Fruit fly (Drosophila melanogaster) whole organism, embryonic: Measurements from ENCODE around the gene Rab30.

Source experiments
- Adf1 ChIP-seq: fragments of 200-800 bp; sonication (Bioruptor generic); IDR thresholded peaks from 2 replicates; pipeline ENCODE4 v1.3.6; 2022; ENCODE audit warnings: missing biosample characterization, missing genetic modification characterization
- CG10654 ChIP-seq: fragments of 200-800 bp; sonication (Bioruptor generic); optimal IDR thresholded peaks from 2 replicates; lab custom pipeline; 2016; ENCODE audit warnings: missing biosample characterization, missing genetic modification characterization
- CG11093 ChIP-seq: fragments of 200-800 bp; sonication (Bioruptor generic); IDR thresholded peaks from 3 replicates; pipeline ENCODE4 v1.3.6; 2022; ENCODE audit warnings: missing biosample characterization, missing genetic modification characterization
- CG11504 ChIP-seq: fragments of 200-800 bp; sonication (Bioruptor generic); optimal IDR thresholded peaks from 3 replicates; lab custom pipeline; 2019; ENCODE audit warnings: missing biosample characterization, mild to moderate bottlenecking, missing genetic modification characterization, moderate library complexity
- CG11696 ChIP-seq: fragments of 200-800 bp; sonication (Bioruptor generic); IDR thresholded peaks from 2 replicates; pipeline ENCODE4 v1.3.6; 2022; ENCODE audit warnings: missing biosample characterization, missing genetic modification characterization
- CG11723 ChIP-seq: fragments of 200-800 bp; sonication (Bioruptor generic); optimal IDR thresholded peaks from 2 replicates; lab custom pipeline; 2017; ENCODE audit warnings: missing biosample characterization, mild to moderate bottlenecking, missing genetic modification characterization
- CG1233 ChIP-seq: fragments of 200-800 bp; sonication (Bioruptor generic); optimal IDR thresholded peaks from 4 replicates; lab custom pipeline; 2018; ENCODE audit warnings: missing biosample characterization, mild to moderate bottlenecking, missing genetic modification characterization
- CG13894 ChIP-seq: fragments of 200-800 bp; sonication (Bioruptor generic); optimal IDR thresholded peaks from 3 replicates; lab custom pipeline; 2018; ENCODE audit warnings: missing biosample characterization, mild to moderate bottlenecking, missing genetic modification characterization, moderate library complexity
- CG14710 ChIP-seq: fragments of 200-800 bp; sonication (Bioruptor generic); optimal IDR thresholded peaks from 3 replicates; lab custom pipeline; 2019; ENCODE audit warnings: missing biosample characterization, mild to moderate bottlenecking, missing genetic modification characterization, moderate library complexity
- CG15514 ChIP-seq: fragments of 200-800 bp; sonication (Bioruptor generic); optimal IDR thresholded peaks from 3 replicates; lab custom pipeline; 2017; ENCODE audit warnings: missing biosample characterization, missing genetic modification characterization, mild to moderate bottlenecking, moderate library complexity, missing genetic modification reagents
- CG15696 ChIP-seq: fragments of 200-800 bp; sonication (Bioruptor generic); optimal IDR thresholded peaks from 2 replicates; lab custom pipeline; 2019; ENCODE audit warnings: missing biosample characterization, mild to moderate bottlenecking, missing genetic modification characterization, moderate library complexity
- CG17912 ChIP-seq: fragments of 200-800 bp; sonication (Bioruptor generic); optimal IDR thresholded peaks from 2 replicates; lab custom pipeline; 2018; ENCODE audit warnings: missing biosample characterization, mild to moderate bottlenecking, missing genetic modification characterization
- CG2202 ChIP-seq: fragments of 200-800 bp; sonication (Bioruptor generic); optimal IDR thresholded peaks from 2 replicates; lab custom pipeline; 2018; ENCODE audit warnings: missing biosample characterization, mild to moderate bottlenecking, missing genetic modification characterization
- CG30431 ChIP-seq: fragments of 200-800 bp; sonication (Bioruptor generic); optimal IDR thresholded peaks from 2 replicates; lab custom pipeline; 2017; ENCODE audit warnings: missing biosample characterization, missing genetic modification characterization
- CG3407 ChIP-seq: fragments of 200-800 bp; sonication (Bioruptor generic); optimal IDR thresholded peaks from 2 replicates; lab custom pipeline; 2018; ENCODE audit warnings: missing biosample characterization, mild to moderate bottlenecking, missing genetic modification characterization
- CG34224 ChIP-seq: fragments of 200-800 bp; sonication (Bioruptor generic); IDR thresholded peaks from 3 replicates; pipeline ENCODE4 v1.3.6; 2022; ENCODE audit warnings: missing biosample characterization, missing genetic modification characterization; ENCODE audit not compliant: partially characterized antibody
- CG5953 ChIP-seq: fragments of 200-800 bp; sonication (Bioruptor generic); IDR thresholded peaks from 2 replicates; pipeline ENCODE4 v1.3.6; 2022; ENCODE audit warnings: missing biosample characterization, missing genetic modification characterization
- CG6175 ChIP-seq: fragments of 200-800 bp; sonication (Bioruptor generic); IDR thresholded peaks from 3 replicates; pipeline ENCODE4 v1.3.6; 2022; ENCODE audit warnings: missing biosample characterization, missing genetic modification characterization
- CG7271 ChIP-seq: fragments of 200-800 bp; sonication (Bioruptor generic); optimal IDR thresholded peaks from 2 replicates; lab custom pipeline; 2018; ENCODE audit warnings: missing biosample characterization, mild to moderate bottlenecking, missing genetic modification characterization, moderate library complexity
- CG8388 ChIP-seq: fragments of 200-800 bp; sonication (Bioruptor generic); optimal IDR thresholded peaks from 2 replicates; lab custom pipeline; 2019; ENCODE audit warnings: missing biosample characterization, mild to moderate bottlenecking, missing genetic modification characterization, moderate library complexity
- CG8478 ChIP-seq: fragments of >200 bp; optimal IDR thresholded peaks from 2 replicates; lab custom pipeline; 2018
- CrebB ChIP-seq: fragments of 200-800 bp; sonication (Bioruptor generic); optimal IDR thresholded peaks from 3 replicates; lab custom pipeline; 2018; ENCODE audit warnings: missing biosample characterization, mild to moderate bottlenecking, missing genetic modification characterization
- Doc3 ChIP-seq: fragments of 200-800 bp; sonication (Bioruptor generic); IDR thresholded peaks from 3 replicates; pipeline ENCODE4 v1.3.6; 2022; ENCODE audit warnings: missing biosample characterization, missing genetic modification characterization; ENCODE audit not compliant: partially characterized antibody
- Hey ChIP-seq: fragments of 200-800 bp; sonication (Bioruptor generic); optimal IDR thresholded peaks from 3 replicates; lab custom pipeline; 2018; ENCODE audit warnings: missing biosample characterization, mild to moderate bottlenecking, missing genetic modification characterization
- Hmx ChIP-seq: fragments of 200-800 bp; sonication (Bioruptor generic); optimal IDR thresholded peaks from 2 replicates; lab custom pipeline; 2016; ENCODE audit warnings: missing biosample characterization, missing genetic modification characterization
- Hr39 ChIP-seq: fragments of >200 bp; optimal IDR thresholded peaks from 2 replicates; lab custom pipeline; 2017
- Neu2 ChIP-seq: fragments of 200-800 bp; sonication (Bioruptor generic); optimal IDR thresholded peaks from 3 replicates; lab custom pipeline; 2016; ENCODE audit warnings: missing biosample characterization, missing genetic modification characterization, borderline replicate concordance
- Nf-YA ChIP-seq: fragments of 200-800 bp; sonication (Bioruptor generic); IDR thresholded peaks from 2 replicates; pipeline ENCODE4 v1.3.6; 2022; ENCODE audit warnings: missing biosample characterization, missing genetic modification characterization
- Poxn ChIP-seq: fragments of 200-800 bp; sonication (Bioruptor generic); IDR thresholded peaks from 2 replicates; pipeline ENCODE4 v1.3.6; 2022; ENCODE audit warnings: missing biosample characterization, missing genetic modification characterization
- Xbp1 ChIP-seq: fragments of 200-800 bp; sonication (Bioruptor generic); optimal IDR thresholded peaks from 3 replicates; lab custom pipeline; 2016; ENCODE audit warnings: missing biosample characterization, mild to moderate bottlenecking, missing genetic modification characterization
- amos ChIP-seq: fragments of 200-800 bp; sonication (Bioruptor generic); IDR thresholded peaks from 2 replicates; pipeline ENCODE4 v1.3.6; 2022; ENCODE audit warnings: missing biosample characterization, missing genetic modification characterization; ENCODE audit not compliant: partially characterized antibody
- ash1 ChIP-seq: fragments of 200-800 bp; sonication (Bioruptor generic); optimal IDR thresholded peaks from 2 replicates; lab custom pipeline; 2018; ENCODE audit warnings: missing biosample characterization, mild to moderate bottlenecking, missing genetic modification characterization
- ato ChIP-seq: fragments of 200-800 bp; sonication (Bioruptor generic); IDR thresholded peaks from 2 replicates; pipeline ENCODE4 v1.3.6; 2022; ENCODE audit warnings: missing biosample characterization, missing genetic modification characterization; ENCODE audit not compliant: partially characterized antibody
- bab2 ChIP-seq: fragments of 200-800 bp; sonication (Bioruptor generic); optimal IDR thresholded peaks from 2 replicates; lab custom pipeline; 2016; ENCODE audit warnings: missing biosample characterization, missing genetic modification characterization
- bsh ChIP-seq, 2 experiments: fragments of 200-800 bp; sonication (Bioruptor generic); optimal IDR thresholded peaks; 2 replicates each; lab custom pipeline; 2017 to 2018; ENCODE audit warnings: mild to moderate bottlenecking in 2 of 2, missing biosample characterization in 2 of 2, missing genetic modification characterization in 2 of 2, moderate library complexity in 1 of 2
- crp ChIP-seq, 2 experiments: fragments of 200-800 bp; sonication (Bioruptor generic); optimal IDR thresholded peaks; 2 replicates in 1 of 2; 3 replicates in 1 of 2; lab custom pipeline; 2017; ENCODE audit warnings: missing biosample characterization in 2 of 2, missing genetic modification characterization in 2 of 2, mild to moderate bottlenecking in 1 of 2, moderate library complexity in 1 of 2
- da ChIP-seq: fragments of 200-800 bp; sonication (Bioruptor generic); optimal IDR thresholded peaks from 2 replicates; lab custom pipeline; 2016; ENCODE audit warnings: missing biosample characterization, missing genetic modification characterization
- dimm ChIP-seq: fragments of 200-800 bp; sonication (Bioruptor generic); IDR thresholded peaks from 2 replicates; pipeline ENCODE4 v1.3.6; 2022; ENCODE audit warnings: missing biosample characterization, missing genetic modification characterization
- en ChIP-seq: fragments of 200-800 bp; sonication (Bioruptor generic); optimal IDR thresholded peaks from 2 replicates; lab custom pipeline; 2016; ENCODE audit warnings: missing biosample characterization, missing genetic modification characterization
- fd96Cb ChIP-seq: fragments of 200-800 bp; sonication (Bioruptor generic); optimal IDR thresholded peaks from 2 replicates; lab custom pipeline; 2018; ENCODE audit warnings: missing biosample characterization, mild to moderate bottlenecking, missing genetic modification characterization, moderate library complexity
- grau ChIP-seq: fragments of 200-800 bp; optimal IDR thresholded peaks from 3 replicates; lab custom pipeline; 2019; ENCODE audit warnings: missing biosample characterization, mild to moderate bottlenecking, missing genetic modification characterization, moderate library complexity
- ind ChIP-seq: fragments of 200-800 bp; sonication (Bioruptor generic); optimal IDR thresholded peaks from 3 replicates; lab custom pipeline; 2016; ENCODE audit warnings: missing biosample characterization, missing genetic modification characterization
- insv ChIP-seq, 2 experiments: fragments of 200-800 bp; sonication (Bioruptor generic); optimal IDR thresholded peaks; 3 replicates each; lab custom pipeline; 2016 to 2018; ENCODE audit warnings: missing biosample characterization in 2 of 2, missing genetic modification characterization in 2 of 2
- jumu ChIP-seq: fragments of 200-800 bp; sonication (Bioruptor generic); optimal IDR thresholded peaks from 3 replicates; lab custom pipeline; 2016; ENCODE audit warnings: missing biosample characterization, missing genetic modification characterization
- klu ChIP-seq: fragments of 200-800 bp; sonication (Bioruptor generic); IDR thresholded peaks from 2 replicates; pipeline ENCODE4 v1.3.6; 2022; ENCODE audit warnings: missing biosample characterization, missing genetic modification characterization
- run ChIP-seq: fragments of 200-800 bp; sonication (Bioruptor generic); optimal IDR thresholded peaks from 3 replicates; lab custom pipeline; 2018; ENCODE audit warnings: missing biosample characterization, mild to moderate bottlenecking, missing genetic modification characterization
- sens ChIP-seq: fragments of 200-800 bp; sonication (Bioruptor generic); peaks from one replicate; lab custom pipeline; 2016; ENCODE audit warnings: missing biosample characterization, missing genetic modification characterization
- sima ChIP-seq: fragments of 200-800 bp; sonication (Bioruptor generic); optimal IDR thresholded peaks from 2 replicates; lab custom pipeline; 2016; ENCODE audit warnings: missing biosample characterization, missing genetic modification characterization
- slp2 ChIP-seq: fragments of 200-800 bp; sonication (Bioruptor generic); optimal IDR thresholded peaks from 2 replicates; lab custom pipeline; 2016; ENCODE audit warnings: missing biosample characterization, missing genetic modification characterization
- ssp ChIP-seq: fragments of 200-800 bp; sonication (Bioruptor generic); IDR thresholded peaks from 2 replicates; pipeline ENCODE4 v1.3.6; 2022; ENCODE audit warnings: missing biosample characterization, missing genetic modification characterization
- zen ChIP-seq: fragments of 200-800 bp; sonication (Bioruptor generic); optimal IDR thresholded peaks from 3 replicates; lab custom pipeline; 2018; ENCODE audit warnings: missing biosample characterization, mild to moderate bottlenecking, missing genetic modification characterization, moderate library complexity

The Rab30 gene

DNA sequence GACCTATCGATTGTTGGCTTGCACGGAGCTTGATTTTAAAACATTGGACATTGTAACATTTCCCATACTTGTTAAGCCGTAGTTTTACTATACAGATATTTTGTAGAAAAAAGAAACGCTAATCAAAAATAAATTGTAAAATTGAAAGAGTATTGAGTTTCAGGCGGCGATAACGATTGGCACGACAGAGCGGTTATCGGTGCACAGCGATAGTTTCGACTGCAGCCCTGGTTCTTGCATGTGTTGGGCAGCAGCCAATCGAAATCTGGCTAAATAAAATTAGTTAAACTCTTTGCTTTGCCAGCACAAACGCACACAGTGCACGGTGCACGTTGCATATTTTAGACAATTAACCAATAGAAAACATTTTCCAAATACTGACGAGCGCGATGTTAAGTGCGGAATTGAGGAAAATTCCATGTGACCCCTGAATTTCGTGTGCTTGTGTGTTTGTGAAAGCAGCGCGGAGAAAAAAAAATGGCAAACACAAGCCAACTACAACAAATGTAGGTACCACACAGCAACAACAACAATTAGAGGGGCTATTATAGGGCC is 5.4 kb upstream of the Rab30 start, which contains the start of gene milt (continued):
- TF ChIP-seq amos (GFP tag; lab: Robert Waterston, UW) (peak; percentile 90), fd96Cb (tag; lab: Kevin White, UChicago) (no peak), ato (GFP tag; lab: Robert Waterston, UW) (peak; percentile 92), CG34224 (GFP tag; lab: Robert Waterston, UW) (peak; percentile 79), zen (peak; percentile 1), CG15514 (GFP tag; lab: Kevin White, UChicago) (peak; percentile 40), ssp (GFP tag; lab: Robert Waterston, UW) (no peak), bsh (GFP tag; optimal IDR thresholded peaks at IDR 0.05; lab: Kevin White, UChicago) (no peak), Xbp1 (GFP tag; lab: Kevin White, UChicago) (peak; percentile 17), CrebB (tag; lab: Kevin White, UChicago) (no peak), ind (no peak), CG11504 (tag; lab: Kevin White, UChicago) (no peak), CG13894 (tag; lab: Kevin White, UChicago) (no peak), crp (GFP tag; optimal IDR thresholded peaks at IDR 0.05; lab: Kevin White, UChicago) (peak in 1 of 2 experiments; percentile 14), Neu2 (GFP tag; lab: Kevin White, UChicago) (no peak), grau (tag; lab: Kevin White, UChicago) (peak; percentile 3), da (no peak), CG5953 (no peak), CG15696 (tag; lab: Kevin White, UChicago) (no peak), en (GFP tag; lab: Kevin White, UChicago) (no peak), jumu (no peak), Hmx (GFP tag; lab: Kevin White, UChicago) (no peak), CG3407 (GFP tag; lab: Kevin White, UChicago) (no peak), dimm (GFP tag; lab: Robert Waterston, UW) (no peak), CG11696 (GFP tag; lab: Robert Waterston, UW) (no peak), CG1233 (GFP tag; lab: Kevin White, UChicago) (no peak), klu (GFP tag; lab: Robert Waterston, UW) (no peak), slp2 (GFP tag; lab: Kevin White, UChicago) (no peak), CG14710 (tag; lab: Kevin White, UChicago) (peak; percentile 31), CG8478 (lab: Kevin White, UChicago) (no peak), CG11723 (GFP tag; lab: Kevin White, UChicago) (no peak), sima (GFP tag; lab: Kevin White, UChicago) (no peak), Hr39 (lab: Kevin White, UChicago) (no peak), Hey (tag; lab: Kevin White, UChicago) (no peak), Doc3 (GFP tag; lab: Robert Waterston, UW) (peak; percentile 68; the same call in 2 of the 3 replicates), bab2 (no peak), CG30431 (GFP tag; lab: Kevin White, UChicago) (no peak), CG17912 (peak; percentile 9), CG11093 (GFP tag; lab: Robert Waterston, UW) (no peak), sens (GFP tag; lab: Kevin White, UChicago) (peak; percentile 70), run (no peak), CG10654 (GFP tag; lab: Kevin White, UChicago) (no peak), Poxn (GFP tag; lab: Robert Waterston, UW) (no peak), CG2202 (tag; lab: Kevin White, UChicago) (no peak), CG7271 (tag; lab: Kevin White, UChicago) (no peak), Adf1 (GFP tag; lab: Robert Waterston, UW) (no peak; the same call in 1 of the 2 replicates), CG8388 (GFP tag; lab: Kevin White, UChicago) (no peak), insv (GFP tag; optimal IDR thresholded peaks at IDR 0.05; lab: Kevin White, UChicago) (no peak), Nf-YA (no peak), CG6175 (GFP tag; lab: Robert Waterston, UW) (no peak), ash1 (GFP tag; lab: Kevin White, UChicago) (no peak)
